Fruit fly (Drosophila melanogaster): ENCODE measurements around the gene Gss2.

Gene Gss2

dm6 chrX:17860711-17861110, 38.8 kb upstream of the Gss2 start, which contains the start of the genes Arp8 and CG6769 (continued):
- peak; percentile 12 for TF ChIP-seq nmo (GFP tag; optimal IDR thresholded peaks at IDR 0.05)
- peak; percentile 4 for TF ChIP-seq zen (tag; optimal IDR thresholded peaks at IDR 0.05)
- peak; percentile 18; the same call in 1 of the 2 replicates for TF ChIP-seq CG3847 (GFP tag; IDR thresholded peaks at IDR 0.05)
- no peak for TF ChIP-seq CG15479 (GFP tag; optimal IDR thresholded peaks at IDR 0.05)
- TF ChIP-seq nerfin-1 (tag; optimal IDR thresholded peaks at IDR 0.05): no peak
- no peak for TF ChIP-seq CG1647 (GFP tag; optimal IDR thresholded peaks at IDR 0.05)
- TF ChIP-seq corto (GFP tag; optimal IDR thresholded peaks at IDR 0.05): no peak
- TF ChIP-seq fd102C (GFP tag; optimal IDR thresholded peaks at IDR 0.05): no peak
- no peak for TF ChIP-seq CG18619 (GFP tag; optimal IDR thresholded peaks at IDR 0.05)
- peak; percentile 72 for TF ChIP-seq Max (GFP tag; optimal IDR thresholded peaks at IDR 0.05)
- no peak for TF ChIP-seq abd-A (tag; optimal IDR thresholded peaks at IDR 0.05)
- no peak for TF ChIP-seq TFAM (GFP tag; optimal IDR thresholded peaks at IDR 0.05)
- no peak for TF ChIP-seq pho (GFP tag; optimal IDR thresholded peaks at IDR 0.05)
- no peak for TF ChIP-seq CG6689 (GFP tag; IDR thresholded peaks at IDR 0.05)
- peak; percentile 46 for TF ChIP-seq pzg (GFP tag; optimal IDR thresholded peaks at IDR 0.05)
- TF ChIP-seq Drgx (GFP tag; IDR thresholded peaks at IDR 0.05): no peak
- TF ChIP-seq Ets97D (GFP tag; optimal IDR thresholded peaks at IDR 0.05): peak; percentile 15
- peak; percentile 8 for TF ChIP-seq CG13296 (GFP tag; optimal IDR thresholded peaks at IDR 0.05)
- peak; percentile 40 for TF ChIP-seq CG10979 (tag; optimal IDR thresholded peaks at IDR 0.05)
- no peak for TF ChIP-seq tup (GFP tag; optimal IDR thresholded peaks at IDR 0.05)
- TF ChIP-seq CG9727 (GFP tag; optimal IDR thresholded peaks at IDR 0.05): peak; percentile 19
- no peak for TF ChIP-seq dmrt99B (tag; optimal IDR thresholded peaks at IDR 0.05)
- TF ChIP-seq Oli (tag; optimal IDR thresholded peaks at IDR 0.05): no peak
- no peak for TF ChIP-seq cwo (GFP tag; optimal IDR thresholded peaks at IDR 0.05)
- TF ChIP-seq chn (GFP tag; optimal IDR thresholded peaks at IDR 0.05): no peak
- TF ChIP-seq ash1 (GFP tag; optimal IDR thresholded peaks at IDR 0.05): no peak
- TF ChIP-seq lola (GFP tag; optimal IDR thresholded peaks at IDR 0.05): peak in 1 of 3 experiments; percentile 33
- no peak for TF ChIP-seq CG2199 (GFP tag; IDR thresholded peaks at IDR 0.05)
- TF ChIP-seq ftz-f1 (GFP tag; optimal IDR thresholded peaks at IDR 0.05): no peak
- no peak for TF ChIP-seq Usf (GFP tag; optimal IDR thresholded peaks at IDR 0.05)
- TF ChIP-seq BEAF-32 (GFP tag; optimal IDR thresholded peaks at IDR 0.05): peak; percentile 43
- TF ChIP-seq CG9437 (GFP tag; optimal IDR thresholded peaks at IDR 0.05): no peak
- no peak for TF ChIP-seq eyg (GFP tag; optimal IDR thresholded peaks at IDR 0.05)
- TF ChIP-seq ara (GFP tag; IDR thresholded peaks at IDR 0.05): no peak
- TF ChIP-seq Sry-δ (GFP tag; optimal IDR thresholded peaks at IDR 0.05): peak; percentile 14
- TF ChIP-seq CG6654 (GFP tag; optimal IDR thresholded peaks at IDR 0.05): no peak
- no peak for TF ChIP-seq tll (GFP tag; optimal IDR thresholded peaks at IDR 0.05)
- no peak for TF ChIP-seq kay (GFP tag; optimal IDR thresholded peaks at IDR 0.05)
- TF ChIP-seq CG12299 (tag; optimal IDR thresholded peaks at IDR 0.05): peak; percentile 17
- TF ChIP-seq CG14860 (GFP tag; IDR thresholded peaks at IDR 0.05; ENCODE audit: partially characterized antibody): no peak
- peak; percentile 46 for TF ChIP-seq CG17186 (GFP tag; optimal IDR thresholded peaks at IDR 0.05)
- peak; percentile 2 for TF ChIP-seq PHDP (tag; optimal IDR thresholded peaks at IDR 0.05)
- TF ChIP-seq CG9797 (GFP tag; optimal IDR thresholded peaks at IDR 0.05): peak; percentile 80
- peak; percentile 40 for TF ChIP-seq CoRest (tag; optimal IDR thresholded peaks at IDR 0.05)
- TF ChIP-seq fru (optimal IDR thresholded peaks at IDR 0.05): no peak
- TF ChIP-seq Dp (GFP tag; optimal IDR thresholded peaks at IDR 0.05): peak; percentile 14
- peak; percentile 16 for TF ChIP-seq cato (GFP tag; optimal IDR thresholded peaks at IDR 0.05; ENCODE audit: borderline replicate concordance)
- no peak for TF ChIP-seq CG12219 (GFP tag; optimal IDR thresholded peaks at IDR 0.05)
- 0 out of 2 replicates have a peak, but pooled peaks have one; percentile 14 for TF ChIP-seq Xrp1 (GFP tag; IDR thresholded peaks at IDR 0.05)
- TF ChIP-seq stwl (tag; optimal IDR thresholded peaks at IDR 0.05): peak; percentile 42
